Fruit fly (Drosophila melanogaster): ENCODE results near the gene Jasper.

DNA sequence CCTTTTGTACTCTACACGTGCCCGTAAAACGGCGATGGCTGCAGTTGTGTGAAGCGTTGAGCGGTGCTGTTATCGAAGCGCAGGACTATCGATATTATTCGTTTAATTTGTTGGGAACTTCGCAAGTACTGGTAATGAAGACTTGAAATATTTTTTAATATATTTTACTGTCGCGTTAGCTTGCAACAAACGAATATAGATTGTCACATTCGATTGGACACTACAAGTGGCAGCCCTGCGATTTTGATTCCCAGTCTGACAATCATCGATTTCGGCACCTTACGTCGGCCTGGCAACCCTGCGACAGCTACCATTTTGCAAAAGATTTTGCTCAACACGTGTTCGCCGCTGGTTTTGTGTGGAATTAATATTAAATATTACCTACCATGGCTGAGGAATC lies 47.7 kb upstream of the Jasper start, which contains the start of the genes Nlp and Nph:
- peak; percentile 30 for TF ChIP-seq pad (GFP tag; optimal IDR thresholded peaks at IDR 0.05)
- no peak for TF ChIP-seq CG33017 (tag; optimal IDR thresholded peaks at IDR 0.05)
- peak; percentile 22 for TF ChIP-seq CG11617 (GFP tag; optimal IDR thresholded peaks at IDR 0.05)
- TF ChIP-seq cic (GFP tag; optimal IDR thresholded peaks at IDR 0.05), result peak; percentile 13
- peak; percentile 68 for TF ChIP-seq toe (GFP tag; optimal IDR thresholded peaks at IDR 0.05)
- TF ChIP-seq CG1620 (GFP tag; optimal IDR thresholded peaks at IDR 0.05), result peak; percentile 47
- peak; percentile 95 for TF ChIP-seq Mnt (GFP tag; optimal IDR thresholded peaks at IDR 0.05)
- peak; percentile 56 for TF ChIP-seq tj (GFP tag; optimal IDR thresholded peaks at IDR 0.05)
- no peak for TF ChIP-seq cnc (optimal IDR thresholded peaks at IDR 0.05)
- TF ChIP-seq Hr96 (GFP tag; optimal IDR thresholded peaks at IDR 0.05), result peak; percentile 65

All from whole organism, adult.